Worm (Caenorhabditis elegans) whole organism, L1 larva: ENCODE measurements around the gene F26A1.4.

Experiments used
- aha-1 ChIP-seq: fragments of 150-350 bp; optimal IDR thresholded peaks from 2 replicates; lab custom pipeline; 2014; ENCODE audit warnings: missing biosample characterization, missing genetic modification characterization
- ceh-82 ChIP-seq, 3 experiments: fragments of 150-350 bp in 1 of 3; sonication (generic microtip) in 2 of 3; optimal IDR thresholded peaks; 2 replicates each; lab custom pipeline; 2014 to 2017; ENCODE audit warnings: missing biosample characterization in 3 of 3, missing genetic modification characterization in 3 of 3
- elt-2 ChIP-seq: sonication (generic microtip); optimal IDR thresholded peaks from 2 replicates; lab custom pipeline; 2016; ENCODE audit warnings: missing genetic modification characterization, mild to moderate bottlenecking, inconsistent platforms, missing compliant biosample characterization, missing genetic modification reagents
- lin-39 ChIP-seq: fragments of 150-350 bp; optimal IDR thresholded peaks from 2 replicates; lab custom pipeline; 2014; ENCODE audit warnings: missing biosample characterization, missing genetic modification reagents, missing genetic modification characterization
- nhr-12 ChIP-seq: sonication (generic microtip); optimal IDR thresholded peaks from 2 replicates; lab custom pipeline; 2017; ENCODE audit warnings: missing biosample characterization, missing genetic modification characterization
- nhr-28 ChIP-seq: fragments of 150-350 bp; optimal IDR thresholded peaks from 2 replicates; lab custom pipeline; 2014; ENCODE audit warnings: missing biosample characterization, missing genetic modification characterization
- nhr-71 ChIP-seq: sonication (generic microtip); optimal IDR thresholded peaks from 2 replicates; lab custom pipeline; 2016; ENCODE audit warnings: mild to moderate bottlenecking, missing genetic modification characterization, moderate library complexity, missing compliant biosample characterization
- nhr-76 ChIP-seq: sonication (generic microtip); optimal IDR thresholded peaks from 2 replicates; lab custom pipeline; 2017; ENCODE audit warnings: missing biosample characterization, missing genetic modification characterization
- nhr-77 ChIP-seq: fragments of 150-350 bp; optimal IDR thresholded peaks from 2 replicates; lab custom pipeline; 2014; ENCODE audit warnings: missing biosample characterization, missing genetic modification characterization
- nhr-85 ChIP-seq: sonication (generic microtip); peaks from one replicate; lab custom pipeline; 2016; ENCODE audit warnings: missing genetic modification characterization, inconsistent platforms, missing compliant biosample characterization
- pqm-1 ChIP-seq: sonication (generic microtip); optimal IDR thresholded peaks from 3 replicates; lab custom pipeline; 2017; ENCODE audit warnings: missing biosample characterization, missing genetic modification characterization
- snu-23 ChIP-seq: sonication (generic microtip); optimal IDR thresholded peaks from 2 replicates; lab custom pipeline; 2016; ENCODE audit warnings: missing genetic modification characterization, missing compliant biosample characterization
- ztf-11 ChIP-seq, 2 experiments: sonication (generic microtip); optimal IDR thresholded peaks; 2 replicates each; lab custom pipeline; 2016 to 2017; ENCODE audit warnings: missing genetic modification characterization in 2 of 2, missing biosample characterization in 1 of 2, missing compliant biosample characterization in 1 of 2
- ztf-4 ChIP-seq: fragments of 150-350 bp; optimal IDR thresholded peaks from 2 replicates; lab custom pipeline; 2014; ENCODE audit warnings: missing biosample characterization, missing genetic modification characterization

- TF ChIP-seq nhr-28 (tag; lab: Kevin White, UChicago) = no peak
- no peak for TF ChIP-seq nhr-77 (tag; lab: Kevin White, UChicago)
- TF ChIP-seq pqm-1 (tag; lab: Kevin White, UChicago) = no peak
- TF ChIP-seq nhr-85 (tag; lab: Kevin White, UChicago) = no peak
- no peak for TF ChIP-seq aha-1 (tag; lab: Kevin White, UChicago)
- TF ChIP-seq nhr-71 (tag; lab: Kevin White, UChicago) = no peak
- TF ChIP-seq ceh-82 (tag; optimal IDR thresholded peaks at IDR 0.05; lab: Kevin White, UChicago) = no peak
- no peak for TF ChIP-seq ztf-4 (tag; lab: Kevin White, UChicago)
- TF ChIP-seq elt-2 (tag; lab: Kevin White, UChicago) = peak; percentile 9
- TF ChIP-seq nhr-76 (tag; lab: Kevin White, UChicago) = no peak
- TF ChIP-seq nhr-12 (tag; lab: Kevin White, UChicago) = no peak
- TF ChIP-seq snu-23 = no peak
- TF ChIP-seq ztf-11 (tag; optimal IDR thresholded peaks at IDR 0.05; lab: Kevin White, UChicago) = no peak
- TF ChIP-seq lin-39 (tag; lab: Kevin White, UChicago) = no peak
These were observed 32.4 kb downstream of the F26A1.4 start, which contains the start of gene nonu-1 for ce11 chrIII:4849739-4850138.
